Worm (Caenorhabditis elegans) whole organism, L4 larva: ENCODE measurements around the gene cgr-1.

ENCODE experiments used
- F10B5.3 ChIP-seq: sonication (generic microtip); optimal IDR thresholded peaks from 2 replicates; lab custom pipeline; 2016; ENCODE audit warnings: mild to moderate bottlenecking, missing genetic modification characterization, missing compliant biosample characterization
- F49E8.2 ChIP-seq: sonication (generic microtip); optimal IDR thresholded peaks from 2 replicates; lab custom pipeline; 2016; ENCODE audit warnings: missing compliant biosample characterization, mild to moderate bottlenecking, missing genetic modification characterization, borderline replicate concordance
- T26A8.4 ChIP-seq: fragments of 200-800 bp; sonication (Bioruptor generic); IDR thresholded peaks from 2 replicates; pipeline ENCODE4 v1.3.6; 2022; ENCODE audit warnings: missing genetic modification characterization, missing compliant biosample characterization
- Y105C5A.15 ChIP-seq: fragments of 200-800 bp; sonication (Bioruptor generic); IDR thresholded peaks from 2 replicates; pipeline ENCODE4 v1.3.6; 2022; ENCODE audit warnings: missing genetic modification characterization, missing compliant biosample characterization
- Y48G9A.11 ChIP-seq: fragments of 200-800 bp; sonication (Bioruptor generic); IDR thresholded peaks from 2 replicates; pipeline ENCODE4 v1.3.6; 2022; ENCODE audit warnings: missing genetic modification reagents, missing genetic modification characterization, missing compliant biosample characterization
- ZK546.5 ChIP-seq, 2 experiments: sonication (generic microtip); optimal IDR thresholded peaks; 2 replicates each; lab custom pipeline; 2017; ENCODE audit warnings: missing biosample characterization in 2 of 2, missing genetic modification characterization in 2 of 2
- aha-1 ChIP-seq: fragments of 150-350 bp; peaks from one replicate; lab custom pipeline; 2014; ENCODE audit warnings: missing biosample characterization, missing genetic modification characterization
- aly-2 ChIP-seq: sonication (generic microtip); optimal IDR thresholded peaks from 2 replicates; lab custom pipeline; 2018; ENCODE audit warnings: missing biosample characterization, missing genetic modification characterization
- ama-1 ChIP-seq: fragments of 150-350 bp; optimal IDR thresholded peaks from 2 replicates; lab custom pipeline; 2014; ENCODE audit warnings: inconsistent platforms, mixed read lengths
- ceh-28 ChIP-seq: fragments of 150-350 bp; optimal IDR thresholded peaks from 2 replicates; lab custom pipeline; 2014; ENCODE audit warnings: missing biosample characterization, missing genetic modification reagents, missing genetic modification characterization
- ceh-32 ChIP-seq: sonication (generic microtip); optimal IDR thresholded peaks from 2 replicates; lab custom pipeline; 2016; ENCODE audit warnings: mild to moderate bottlenecking, missing genetic modification characterization, missing compliant biosample characterization; ENCODE audit not compliant: poor library complexity
- ceh-44 ChIP-seq: fragments of 200-800 bp; sonication (Bioruptor generic); IDR thresholded peaks from 2 replicates; pipeline ENCODE4 v1.3.6; 2022; ENCODE audit warnings: missing genetic modification reagents, missing genetic modification characterization, missing compliant biosample characterization
- ceh-62 ChIP-seq: sonication (generic microtip); optimal IDR thresholded peaks from 2 replicates; lab custom pipeline; 2017; ENCODE audit warnings: missing biosample characterization, missing genetic modification characterization
- daf-12 ChIP-seq: fragments of 150-350 bp; optimal IDR thresholded peaks from 2 replicates; lab custom pipeline; 2014; ENCODE audit warnings: missing biosample characterization, missing genetic modification reagents, missing genetic modification characterization
- daf-8 ChIP-seq: fragments of 200-800 bp; sonication (Bioruptor generic); IDR thresholded peaks from 2 replicates; pipeline ENCODE4 v1.3.6; 2022; ENCODE audit warnings: missing genetic modification characterization, missing compliant biosample characterization
- dmd-6 ChIP-seq: fragments of 200-800 bp; sonication (Bioruptor generic); IDR thresholded peaks from 2 replicates; pipeline ENCODE4 v1.3.6; 2022; ENCODE audit warnings: missing genetic modification reagents, missing genetic modification characterization, missing compliant biosample characterization
- dmd-9 ChIP-seq: fragments of 200-800 bp; sonication (Bioruptor generic); IDR thresholded peaks from 2 replicates; pipeline ENCODE4 v1.3.6; 2022; ENCODE audit warnings: missing genetic modification reagents, missing genetic modification characterization, missing compliant biosample characterization
- dve-1 ChIP-seq: sonication (generic microtip); optimal IDR thresholded peaks from 2 replicates; lab custom pipeline; 2017; ENCODE audit warnings: antibody characterized with exemption, mild to moderate bottlenecking, missing genetic modification characterization, missing compliant biosample characterization; ENCODE audit not compliant: insufficient read depth
- egl-27 ChIP-seq: sonication (generic microtip); optimal IDR thresholded peaks from 3 replicates; lab custom pipeline; 2017; ENCODE audit warnings: missing biosample characterization, missing genetic modification reagents, missing genetic modification characterization
- egl-43 ChIP-seq: fragments of 200-800 bp; sonication (Bioruptor generic); IDR thresholded peaks from 2 replicates; pipeline ENCODE4 v1.3.6; 2022; ENCODE audit warnings: missing genetic modification reagents, missing genetic modification characterization, missing compliant biosample characterization
- fkh-10 ChIP-seq: fragments of 150-350 bp; optimal IDR thresholded peaks from 2 replicates; lab custom pipeline; 2014; ENCODE audit warnings: missing biosample characterization, missing genetic modification reagents, missing genetic modification characterization
- fos-1 ChIP-seq: fragments of 150-350 bp; optimal IDR thresholded peaks from 2 replicates; lab custom pipeline; 2014; ENCODE audit warnings: missing biosample characterization, missing genetic modification characterization
- hlh-11 ChIP-seq: fragments of 200-800 bp; sonication (Bioruptor generic); optimal IDR thresholded peaks from 2 replicates; lab custom pipeline; 2018; ENCODE audit warnings: mild to moderate bottlenecking, missing genetic modification characterization, missing compliant biosample characterization
- hlh-30 ChIP-seq: sonication (generic microtip); optimal IDR thresholded peaks from 2 replicates; lab custom pipeline; 2017; ENCODE audit warnings: antibody characterized with exemption, mild to moderate bottlenecking, missing genetic modification characterization, missing compliant biosample characterization; ENCODE audit not compliant: insufficient read depth
- hmg-1.1 ChIP-seq: fragments of 200-800 bp; sonication (Bioruptor generic); IDR thresholded peaks from 2 replicates; pipeline ENCODE4 v1.3.6; 2022; ENCODE audit warnings: missing genetic modification reagents, missing genetic modification characterization, missing compliant biosample characterization
- lin-13 ChIP-seq: fragments of 150-350 bp; optimal IDR thresholded peaks from 2 replicates; lab custom pipeline; 2014; ENCODE audit warnings: missing biosample characterization, missing genetic modification reagents, missing genetic modification characterization
- lin-38 ChIP-seq: fragments of 200-800 bp; sonication (Bioruptor generic); IDR thresholded peaks from 2 replicates; pipeline ENCODE4 v1.3.6; 2022; ENCODE audit warnings: missing genetic modification reagents, missing genetic modification characterization, missing compliant biosample characterization
- lin-39 ChIP-seq: fragments of 150-350 bp; optimal IDR thresholded peaks from 2 replicates; lab custom pipeline; 2014; ENCODE audit warnings: missing biosample characterization, missing genetic modification reagents, missing genetic modification characterization
- madf-5 ChIP-seq, 2 experiments: fragments of 200-800 bp; sonication (Bioruptor generic); IDR thresholded peaks; 2 replicates each; pipeline ENCODE4 v1.3.6; 2022; ENCODE audit warnings: missing compliant biosample characterization in 2 of 2, missing genetic modification characterization in 2 of 2
- madf-9 ChIP-seq: fragments of 200-800 bp; sonication (Bioruptor generic); conservative IDR thresholded peaks from 2 replicates; pipeline ENCODE4 v1.3.6; 2022; ENCODE audit warnings: missing genetic modification reagents, missing genetic modification characterization, missing compliant biosample characterization
- mdl-1 ChIP-seq, 2 experiments: fragments of 150-350 bp in 1 of 2; sonication (generic microtip) in 1 of 2; optimal IDR thresholded peaks; 2 replicates each; lab custom pipeline; 2014 to 2017; ENCODE audit warnings: missing biosample characterization in 2 of 2, missing genetic modification characterization in 2 of 2
- mdt-29 ChIP-seq: fragments of 200-800 bp; sonication (Bioruptor generic); IDR thresholded peaks from 2 replicates; pipeline ENCODE4 v1.3.6; 2022; ENCODE audit warnings: missing genetic modification reagents, missing genetic modification characterization, missing compliant biosample characterization
- mxl-2 ChIP-seq: fragments of 200-800 bp; sonication (Bioruptor generic); conservative IDR thresholded peaks from 2 replicates; pipeline ENCODE4 v1.3.6; 2022; ENCODE audit warnings: missing genetic modification reagents, missing genetic modification characterization, missing compliant biosample characterization
- nhr-11 ChIP-seq: fragments of 150-350 bp; optimal IDR thresholded peaks from 2 replicates; lab custom pipeline; 2014; ENCODE audit warnings: missing biosample characterization, missing genetic modification characterization
- nhr-111 ChIP-seq: fragments of 200-800 bp; sonication (Bioruptor generic); optimal IDR thresholded peaks from 2 replicates; lab custom pipeline; 2018; ENCODE audit warnings: mild to moderate bottlenecking, missing genetic modification characterization, missing compliant biosample characterization
- nhr-41 ChIP-seq: fragments of 200-800 bp; sonication (Bioruptor generic); IDR thresholded peaks from 2 replicates; pipeline ENCODE4 v1.3.6; 2022; ENCODE audit warnings: missing genetic modification reagents, missing genetic modification characterization, missing compliant biosample characterization
- nhr-48 ChIP-seq: sonication (generic microtip); optimal IDR thresholded peaks from 2 replicates; lab custom pipeline; 2016; ENCODE audit warnings: mild to moderate bottlenecking, missing genetic modification characterization, missing compliant biosample characterization
- php-3 ChIP-seq: fragments of 200-800 bp; sonication (Bioruptor generic); IDR thresholded peaks from 2 replicates; pipeline ENCODE4 v1.3.6; 2022; ENCODE audit warnings: missing genetic modification reagents, missing genetic modification characterization, missing compliant biosample characterization
- pqm-1 ChIP-seq: sonication (generic microtip); optimal IDR thresholded peaks from 2 replicates; lab custom pipeline; 2017; ENCODE audit warnings: missing biosample characterization, missing genetic modification characterization
- snpc-4 ChIP-seq: fragments of 150-350 bp; optimal IDR thresholded peaks from 2 replicates; lab custom pipeline; 2014; ENCODE audit warnings: missing biosample characterization, missing genetic modification characterization
- spr-1 ChIP-seq: sonication (generic microtip); optimal IDR thresholded peaks from 2 replicates; lab custom pipeline; 2016; ENCODE audit warnings: mild to moderate bottlenecking, missing genetic modification characterization, missing compliant biosample characterization
- spr-3 ChIP-seq: fragments of 200-800 bp; sonication (Bioruptor generic); optimal IDR thresholded peaks from 2 replicates; lab custom pipeline; 2018; ENCODE audit warnings: mild to moderate bottlenecking, missing genetic modification characterization, missing compliant biosample characterization
- tra-1 ChIP-seq: fragments of 200-800 bp; sonication (Bioruptor generic); IDR thresholded peaks from 2 replicates; pipeline ENCODE4 v1.3.6; 2022; ENCODE audit warnings: missing genetic modification reagents, missing genetic modification characterization, missing compliant biosample characterization
- unc-130 ChIP-seq: sonication (generic microtip); optimal IDR thresholded peaks from 2 replicates; lab custom pipeline; 2016; ENCODE audit warnings: missing genetic modification reagents, missing genetic modification characterization, missing compliant biosample characterization
- unc-39 ChIP-seq: sonication (generic microtip); optimal IDR thresholded peaks from 2 replicates; lab custom pipeline; 2017; ENCODE audit warnings: missing biosample characterization, missing genetic modification characterization
- unc-62 ChIP-seq, 3 experiments: fragments of 150-350 bp in 1 of 3; sonication (generic microtip); optimal IDR thresholded peaks in 2 of 3; peaks in 1 of 3; 1 replicate in 1 of 3; 2 replicates in 2 of 3; lab custom pipeline; 2014 to 2017; ENCODE audit warnings: missing biosample characterization in 3 of 3, missing genetic modification characterization in 3 of 3, missing genetic modification reagents in 3 of 3, missing genotype in 1 of 3
- zag-1 ChIP-seq: fragments of 150-350 bp; optimal IDR thresholded peaks from 2 replicates; lab custom pipeline; 2014; ENCODE audit warnings: missing biosample characterization, missing genetic modification characterization
- zfp-3 ChIP-seq: fragments of 200-800 bp; sonication (Bioruptor generic); conservative IDR thresholded peaks from 2 replicates; pipeline ENCODE4 v1.3.6; 2022; ENCODE audit warnings: missing genetic modification reagents, missing genetic modification characterization, missing compliant biosample characterization
- zip-2 ChIP-seq: fragments of 150-350 bp; optimal IDR thresholded peaks from 2 replicates; lab custom pipeline; 2014; ENCODE audit warnings: missing biosample characterization, missing genetic modification characterization
- ztf-11 ChIP-seq: fragments of 150-350 bp; optimal IDR thresholded peaks from 2 replicates; lab custom pipeline; 2014; ENCODE audit warnings: missing biosample characterization, missing genetic modification characterization

cgr-1 gene

DNA sequence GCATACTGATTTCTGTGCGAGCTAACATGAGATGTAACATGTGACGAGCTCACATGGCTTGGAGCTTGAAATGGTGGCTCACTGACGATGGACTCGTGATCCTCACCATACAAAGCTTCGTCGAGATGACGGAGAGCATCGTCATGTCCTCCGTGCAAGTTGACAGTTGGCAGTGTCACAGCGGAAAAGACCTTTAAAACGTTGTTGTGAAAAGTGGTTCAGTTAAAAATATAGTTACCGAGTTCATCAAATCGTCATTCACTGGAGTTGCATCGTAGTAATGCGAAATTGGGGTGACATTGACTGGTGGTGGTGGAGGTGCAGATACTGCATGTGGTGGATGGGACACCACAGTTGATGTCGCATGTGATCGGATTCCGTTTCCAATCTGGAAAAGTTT lies 10.2 kb upstream of the cgr-1 start:
- TF ChIP-seq unc-62 (GFP tag; optimal IDR thresholded peaks at IDR 0.05 in 1 of 2; lab: Kevin White, UChicago) = peak in 1 of 2 experiments; percentile 76
- no peak for TF ChIP-seq unc-62 (tag; optimal IDR thresholded peaks at IDR 0.05; lab: Kevin White, UChicago)
- TF ChIP-seq tra-1 = no peak
- TF ChIP-seq pqm-1 (tag; lab: Kevin White, UChicago) = no peak
- no peak for TF ChIP-seq snpc-4 (tag; lab: Kevin White, UChicago)
- no peak for TF ChIP-seq zag-1 (tag; lab: Kevin White, UChicago)
- no peak for TF ChIP-seq nhr-48 (tag; lab: Kevin White, UChicago)
- TF ChIP-seq aha-1 (tag; lab: Kevin White, UChicago) = peak; percentile 62

DNA sequence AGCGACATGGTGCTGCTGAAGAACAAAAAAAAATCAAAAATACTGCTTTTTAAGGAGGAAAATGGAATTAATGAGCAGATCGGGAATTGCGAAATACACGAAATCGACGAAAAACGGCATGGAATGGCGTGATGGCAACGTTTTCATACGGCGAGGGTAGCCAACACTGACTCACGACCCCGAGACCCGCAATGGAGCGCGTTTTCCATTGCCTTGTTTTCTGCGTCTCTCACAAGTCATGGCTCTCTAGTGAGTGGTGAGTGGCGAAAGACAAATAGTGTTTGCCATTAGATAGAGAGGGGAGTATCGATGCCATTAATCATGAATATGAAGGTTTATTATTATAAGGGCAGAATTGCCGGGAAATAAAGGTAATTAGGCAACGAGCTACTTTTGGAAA lies 5.5 kb upstream of the cgr-1 start, which contains the start of gene C18B2.4:
Gene C18B2.4, minus strand, starts transcription at position 15 of the 400 bp plus-strand sequence.
- TF ChIP-seq dmd-6 (GFP tag; lab: Robert Waterston, UW) (peak; percentile 75), T26A8.4 (0 out of 2 replicates have a peak, but pooled peaks have one; percentile 32), Y105C5A.15 (no peak), egl-27 (tag; lab: Kevin White, UChicago) (no peak), Y48G9A.11 (GFP tag; lab: Robert Waterston, UW) (no peak), ama-1 (peak; percentile 51), hmg-1.1 (GFP tag; lab: Robert Waterston, UW) (peak; percentile 83), nhr-11 (tag; lab: Kevin White, UChicago) (peak; percentile 76), dmd-9 (GFP tag; lab: Robert Waterston, UW) (no peak), hlh-30 (peak; percentile 97), php-3 (no peak), fos-1 (tag; lab: Kevin White, UChicago) (no peak), ceh-44 (GFP tag; lab: Robert Waterston, UW) (no peak), F10B5.3 (tag; lab: Kevin White, UChicago) (no peak), dve-1 (tag; lab: Kevin White, UChicago) (peak; percentile 79), spr-1 (tag; lab: Kevin White, UChicago) (no peak), zag-1 (tag; lab: Kevin White, UChicago) (no peak), mxl-2 (no peak), daf-8 (GFP tag; lab: Robert Waterston, UW) (no peak), ceh-32 (tag; lab: Kevin White, UChicago) (no peak), mdl-1 (tag; optimal IDR thresholded peaks at IDR 0.05; lab: Kevin White, UChicago) (peak in 1 of 2 experiments; percentile 35), ceh-28 (tag; lab: Kevin White, UChicago) (no peak), zfp-3 (GFP tag; lab: Robert Waterston, UW) (no peak), hlh-11 (tag; lab: Kevin White, UChicago) (peak; percentile 87), madf-5 (GFP tag; IDR thresholded peaks at IDR 0.05; lab: Robert Waterston, UW) (no peak), ZK546.5 (tag; optimal IDR thresholded peaks at IDR 0.05; lab: Kevin White, UChicago) (no peak), lin-39 (tag; lab: Kevin White, UChicago) (no peak), ztf-11 (tag; lab: Kevin White, UChicago) (no peak), unc-39 (tag; lab: Kevin White, UChicago) (no peak), zip-2 (tag; lab: Kevin White, UChicago) (no peak), nhr-41 (no peak), madf-9 (0 out of 2 replicates have a peak, but pooled peaks have one; percentile 19), daf-12 (no peak), ceh-62 (tag; lab: Kevin White, UChicago) (no peak), spr-3 (GFP tag; lab: Kevin White, UChicago) (no peak), nhr-111 (no peak), lin-38 (GFP tag; lab: Robert Waterston, UW) (peak; percentile 86), unc-130 (GFP tag; lab: Kevin White, UChicago) (no peak), unc-62 (GFP tag; optimal IDR thresholded peaks at IDR 0.05 in 1 of 2; lab: Kevin White, UChicago) (peak in 1 of 2 experiments; percentile 53), unc-62 (tag; optimal IDR thresholded peaks at IDR 0.05; lab: Kevin White, UChicago) (no peak), aly-2 (tag; lab: Kevin White, UChicago) (no peak), mdt-29 (GFP tag; lab: Robert Waterston, UW) (no peak), lin-13 (GFP tag; lab: Kevin White, UChicago) (peak; percentile 66), egl-43 (GFP tag; lab: Robert Waterston, UW) (peak; percentile 78), F49E8.2 (no peak), fkh-10 (GFP tag; lab: Kevin White, UChicago) (no peak)
